Fruit fly (Drosophila melanogaster) S2 (cell line): Measurements from ENCODE around the gene Nlg3.

Experiments
- CG8478 ChIP-seq: fragments of >200 bp; optimal IDR thresholded peaks from 2 replicates; lab custom pipeline; 2018
- CTCF ChIP-seq, 2 experiments: fragments of >200 bp; optimal IDR thresholded peaks; 2 replicates each; lab custom pipeline; 2018

DNA sequence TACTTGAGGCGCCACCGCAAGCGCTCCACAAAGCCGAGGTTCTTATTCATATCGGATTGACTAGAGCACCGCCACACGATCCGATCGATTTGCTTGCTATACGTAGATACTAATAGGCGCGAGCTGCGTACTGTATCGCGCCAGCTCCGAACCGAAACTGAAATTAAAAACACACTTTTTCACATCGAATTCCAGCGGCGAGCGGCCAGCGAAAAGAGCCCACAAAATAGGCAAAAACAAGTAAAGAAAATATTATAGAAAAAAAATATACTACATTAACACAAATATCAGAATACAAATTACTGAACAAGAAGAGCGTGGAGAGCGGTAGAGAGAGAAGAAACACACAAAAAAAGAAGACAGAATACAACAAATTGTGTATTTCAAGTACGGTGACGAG lies 115.6 kb downstream of the Nlg3 start, which contains the start of gene alpha-Est7:
- TF ChIP-seq CTCF (optimal IDR thresholded peaks at IDR 0.05; lab: Kevin White, UChicago) (no peak), CG8478 (no peak)
